Fruit fly (Drosophila melanogaster): ENCODE data around the gene CG17648.
A peak's percentile ranks its signal among the peaks of the same experiment; 100 is the strongest.

Gene CG17648

DNA sequence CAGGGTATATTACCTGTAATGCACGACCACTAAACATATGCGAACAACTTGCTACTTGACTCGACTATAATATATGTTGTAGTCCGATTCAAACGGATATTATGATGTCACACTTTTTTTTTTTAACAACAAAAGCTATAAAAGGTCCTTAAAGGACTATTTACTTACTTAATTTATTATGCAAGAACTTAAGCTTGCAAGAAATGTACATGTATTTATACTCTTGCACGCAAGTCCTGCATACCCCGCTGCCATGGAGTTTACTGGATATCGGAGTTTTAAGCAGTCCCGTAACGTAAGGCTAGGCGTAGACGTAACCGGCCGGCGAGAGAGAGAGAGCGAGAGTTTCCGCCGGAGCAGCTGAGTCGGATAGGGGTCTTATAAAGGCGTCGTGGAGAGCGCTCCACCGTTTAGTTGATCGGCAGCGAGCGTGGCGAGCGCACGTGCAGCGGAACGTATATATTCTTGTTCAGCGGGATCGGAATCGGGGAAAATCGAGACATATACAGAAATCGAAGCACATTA, 15.0 kb upstream of the CG17648 start (continued):
- TF ChIP-seq sug (tag; optimal IDR thresholded peaks at IDR 0.05): no peak
- TF ChIP-seq Hmx (GFP tag; optimal IDR thresholded peaks at IDR 0.05): peak; percentile 83
- peak; percentile 81 for TF ChIP-seq pb (GFP tag; optimal IDR thresholded peaks at IDR 0.05)
- TF ChIP-seq CG13624 (GFP tag; optimal IDR thresholded peaks at IDR 0.05): peak; percentile 87
- TF ChIP-seq vvl (GFP tag; IDR thresholded peaks at IDR 0.05): peak; percentile 90
- TF ChIP-seq ash1 (GFP tag; optimal IDR thresholded peaks at IDR 0.05): no peak
- peak; percentile 89 for TF ChIP-seq CG10209 (GFP tag; optimal IDR thresholded peaks at IDR 0.05)
- TF ChIP-seq abd-A (tag; optimal IDR thresholded peaks at IDR 0.05): no peak
- peak; percentile 89 for TF ChIP-seq cato (GFP tag; optimal IDR thresholded peaks at IDR 0.05; ENCODE audit: borderline replicate concordance)
- peak; percentile 44 for TF ChIP-seq Sry-δ (GFP tag; optimal IDR thresholded peaks at IDR 0.05)
- TF ChIP-seq CG18476 (GFP tag; optimal IDR thresholded peaks at IDR 0.05): peak; percentile 79
- TF ChIP-seq lab (GFP tag; optimal IDR thresholded peaks at IDR 0.05): peak; percentile 88
- peak; percentile 99 for TF ChIP-seq sens (GFP tag)
- TF ChIP-seq Usf (GFP tag; optimal IDR thresholded peaks at IDR 0.05): peak; percentile 68
- TF ChIP-seq CG10654 (GFP tag; optimal IDR thresholded peaks at IDR 0.05): peak; percentile 83
- no peak for TF ChIP-seq hth (optimal IDR thresholded peaks at IDR 0.05)
- peak; percentile 51; the same call in 1 of the 2 replicates for TF ChIP-seq GATAe (GFP tag; conservative IDR thresholded peaks at IDR 0.05)
- peak; percentile 76 for TF ChIP-seq CG17385 (GFP tag; optimal IDR thresholded peaks at IDR 0.05)
- peak; percentile 40 for TF ChIP-seq mirr (GFP tag; optimal IDR thresholded peaks at IDR 0.05)
- peak; percentile 42; the same call in 1 of the 2 replicates for TF ChIP-seq Doc2 (GFP tag; IDR thresholded peaks at IDR 0.05)
- peak; percentile 68 for TF ChIP-seq trem (tag; optimal IDR thresholded peaks at IDR 0.05)
- TF ChIP-seq CG11560 (tag; IDR thresholded peaks at IDR 0.05): peak; percentile 75; the same call in 2 of the 3 replicates
- peak; percentile 76 for TF ChIP-seq fd3F (GFP tag; optimal IDR thresholded peaks at IDR 0.05)
- peak; percentile 90 for TF ChIP-seq az2 (GFP tag; optimal IDR thresholded peaks at IDR 0.05)
- peak; percentile 75 for TF ChIP-seq eyg (GFP tag; optimal IDR thresholded peaks at IDR 0.05)
- peak; percentile 79 for TF ChIP-seq Ada2b (GFP tag; IDR thresholded peaks at IDR 0.05)
- TF ChIP-seq btn (GFP tag; optimal IDR thresholded peaks at IDR 0.05): peak; percentile 78
- TF ChIP-seq al (GFP tag; IDR thresholded peaks at IDR 0.05): peak; percentile 76; the same call in 1 of the 2 replicates
- peak; percentile 72 for TF ChIP-seq CG4617 (GFP tag; optimal IDR thresholded peaks at IDR 0.05; ENCODE audit: borderline replicate concordance)
- peak; percentile 67 for TF ChIP-seq scrt (GFP tag; optimal IDR thresholded peaks at IDR 0.05)
- peak; percentile 85 to 92 for TF ChIP-seq Hr51 (GFP tag; optimal IDR thresholded peaks at IDR 0.05)
- TF ChIP-seq CG17359 (tag; optimal IDR thresholded peaks at IDR 0.05): peak; percentile 93
- peak; percentile 93 for TF ChIP-seq nmo (GFP tag; optimal IDR thresholded peaks at IDR 0.05)
- TF ChIP-seq Hr39 (optimal IDR thresholded peaks at IDR 0.05): no peak
- peak; percentile 70 for TF ChIP-seq caup (GFP tag; optimal IDR thresholded peaks at IDR 0.05; ENCODE audit: severe bottlenecking)
- peak; percentile 25; the same call in 1 of the 2 replicates for TF ChIP-seq amos (GFP tag; IDR thresholded peaks at IDR 0.05; ENCODE audit: partially characterized antibody)
- TF ChIP-seq grau (tag; optimal IDR thresholded peaks at IDR 0.05): peak; percentile 81
- peak; percentile 77 for TF ChIP-seq cwo (GFP tag; optimal IDR thresholded peaks at IDR 0.05)
- peak; percentile 58 for TF ChIP-seq CG6854 (GFP tag; optimal IDR thresholded peaks at IDR 0.05)
- peak; percentile 79 for TF ChIP-seq tup (GFP tag; optimal IDR thresholded peaks at IDR 0.05)
- TF ChIP-seq Aef1 (GFP tag; IDR thresholded peaks at IDR 0.05): peak; percentile 84
- TF ChIP-seq CG8290 (GFP tag; optimal IDR thresholded peaks at IDR 0.05): peak; percentile 60
- peak in 1 of 2 experiments; percentile 44 for TF ChIP-seq CG8290 (tag; optimal IDR thresholded peaks at IDR 0.05)
- TF ChIP-seq tx (GFP tag; optimal IDR thresholded peaks at IDR 0.05): peak; percentile 86
- peak; percentile 78 for TF ChIP-seq HHEX (GFP tag; optimal IDR thresholded peaks at IDR 0.05)
- TF ChIP-seq Asciz (GFP tag; optimal IDR thresholded peaks at IDR 0.05): peak; percentile 80
- TF ChIP-seq jigr1 (GFP tag; IDR thresholded peaks at IDR 0.05): peak; percentile 86; the same call in 2 of the 3 replicates
- peak; percentile 68 for TF ChIP-seq CG4854 (GFP tag; optimal IDR thresholded peaks at IDR 0.05)
- peak; percentile 53 for TF ChIP-seq CG3065 (GFP tag; optimal IDR thresholded peaks at IDR 0.05)
- peak; percentile 90 for TF ChIP-seq CG16815 (GFP tag; optimal IDR thresholded peaks at IDR 0.05)
